Worm (Caenorhabditis elegans): ENCODE data around the gene F21D9.11.
A peak's percentile ranks its signal among the peaks of the same experiment; 100 is the strongest.

Gene F21D9.11

DNA sequence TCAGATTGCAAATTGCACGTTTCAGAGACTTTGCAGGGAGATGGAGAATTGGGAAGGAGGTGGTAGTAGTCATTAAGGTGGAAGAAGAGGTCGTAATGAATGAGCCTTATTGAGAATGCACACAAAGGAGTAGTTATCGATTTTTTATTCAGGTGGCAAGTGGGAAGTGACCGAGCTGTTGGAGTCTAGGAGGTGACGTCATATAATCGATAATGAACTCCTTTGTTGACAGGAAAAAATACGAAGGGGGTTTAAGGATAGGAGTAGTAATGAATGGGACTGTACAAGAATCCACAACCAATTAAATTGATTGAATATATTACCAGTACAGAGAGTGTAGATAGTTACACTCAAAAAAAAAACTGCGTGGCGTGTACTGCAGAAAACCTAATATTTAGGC lies 50.0 kb downstream of the F21D9.11 start, which contains the start of gene fbxb-62:
Gene fbxb-62, minus strand, starts transcription at position 101 of the 400 bp plus-strand sequence.
- TF ChIP-seq zip-8 (tag; optimal IDR thresholded peaks at IDR 0.05) (peak; percentile 11), pha-4 (tag; optimal IDR thresholded peaks at IDR 0.05) (no peak)
